Worm (Caenorhabditis elegans): Measurements from ENCODE around the gene F45E1.4.

Gene F45E1.4

DNA sequence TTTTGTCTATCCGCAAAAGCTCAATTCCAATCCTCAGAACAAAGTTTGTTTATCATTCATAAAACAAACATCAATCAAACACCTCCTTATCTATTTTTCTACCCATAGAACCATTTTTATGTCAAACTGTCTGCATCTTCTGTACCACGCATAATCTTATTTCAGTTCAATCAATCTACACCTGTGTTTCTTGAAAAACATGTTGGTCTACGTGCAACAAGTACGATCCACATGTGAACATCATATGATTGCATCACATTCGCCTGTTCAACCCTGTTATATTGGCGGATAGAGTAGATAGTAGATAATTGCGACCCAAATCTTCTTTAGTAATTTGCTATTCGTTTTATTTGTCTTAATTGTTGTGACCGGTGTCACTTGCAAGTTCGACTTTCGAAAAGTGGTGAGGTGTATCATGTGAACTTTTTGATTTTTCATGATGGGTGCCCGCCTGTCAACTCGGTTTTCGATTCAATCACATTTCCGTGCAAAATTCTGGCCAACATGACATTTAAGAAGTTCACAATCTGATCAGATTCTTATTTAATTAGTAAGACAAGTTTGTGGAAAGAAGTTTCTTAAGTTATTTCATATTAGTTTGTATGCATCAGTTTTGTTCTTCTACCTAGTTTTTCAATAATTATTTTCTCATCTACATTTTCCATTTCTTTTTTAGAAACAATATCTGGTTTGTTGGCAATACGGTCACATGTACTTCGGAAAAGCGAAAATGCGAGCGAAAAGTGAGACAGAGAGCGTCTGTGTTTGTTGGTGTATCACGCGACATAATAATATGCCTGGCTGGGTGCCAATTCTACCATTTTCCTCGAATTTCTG lies 33.3 kb upstream of the F45E1.4 start:
- TF ChIP-seq ztf-1 (GFP tag; conservative IDR thresholded peaks at IDR 0.05) (no peak), nhr-6 (tag; optimal IDR thresholded peaks at IDR 0.05) (peak; percentile 69), C34F6.9 (tag; optimal IDR thresholded peaks at IDR 0.05) (peak; percentile 13), sma-9 (GFP tag; optimal IDR thresholded peaks at IDR 0.05) (peak; percentile 83), sma-9 (tag; optimal IDR thresholded peaks at IDR 0.05) (no peak), peb-1 (tag; optimal IDR thresholded peaks at IDR 0.05) (no peak), fos-1 (tag; optimal IDR thresholded peaks at IDR 0.05) (no peak), mbf-1 (tag; optimal IDR thresholded peaks at IDR 0.05) (no peak), ztf-4 (tag; optimal IDR thresholded peaks at IDR 0.05) (no peak), lin-11 (tag; optimal IDR thresholded peaks at IDR 0.05) (no peak), nhr-25 (tag; optimal IDR thresholded peaks at IDR 0.05) (peak; percentile 91), snpc-4 (tag; optimal IDR thresholded peaks at IDR 0.05) (no peak), nhr-21 (tag; optimal IDR thresholded peaks at IDR 0.05) (peak; percentile 72), sma-3 (GFP tag; optimal IDR thresholded peaks at IDR 0.05) (peak; percentile 66), nhr-237 (tag; optimal IDR thresholded peaks at IDR 0.05) (no peak), blmp-1 (tag; optimal IDR thresholded peaks at IDR 0.05; ENCODE audit: insufficient read depth) (peak; percentile 52), skn-1 (tag; optimal IDR thresholded peaks at IDR 0.05) (no peak), ama-1 (optimal IDR thresholded peaks at IDR 0.05) (no peak), lsy-2 (tag; optimal IDR thresholded peaks at IDR 0.05) (peak in 1 of 2 experiments; percentile 8), nhr-129 (tag; optimal IDR thresholded peaks at IDR 0.05) (peak; percentile 99), crh-2 (tag; optimal IDR thresholded peaks at IDR 0.05) (peak; percentile 68), gmeb-1 (tag; optimal IDR thresholded peaks at IDR 0.05) (peak; percentile 49)

ce11 chrX:7953063-7953337 lies 32.8 kb upstream of the F45E1.4 start:
- TF ChIP-seq elt-3 (tag; optimal IDR thresholded peaks at IDR 0.05) (no peak), lsy-2 (tag; optimal IDR thresholded peaks at IDR 0.05) (peak in 1 of 2 experiments; percentile 30)

ce11 chrX:7953695-7954094 lies 32.1 kb upstream of the F45E1.4 start:
- no peak for TF ChIP-seq sma-3 (GFP tag; optimal IDR thresholded peaks at IDR 0.05)
- TF ChIP-seq lsy-2 (tag; optimal IDR thresholded peaks at IDR 0.05): no peak
- TF ChIP-seq nhr-129 (tag; optimal IDR thresholded peaks at IDR 0.05): no peak
- no peak for TF ChIP-seq lin-39 (tag; optimal IDR thresholded peaks at IDR 0.05)
- TF ChIP-seq ceh-16 (tag; optimal IDR thresholded peaks at IDR 0.05): no peak

DNA sequence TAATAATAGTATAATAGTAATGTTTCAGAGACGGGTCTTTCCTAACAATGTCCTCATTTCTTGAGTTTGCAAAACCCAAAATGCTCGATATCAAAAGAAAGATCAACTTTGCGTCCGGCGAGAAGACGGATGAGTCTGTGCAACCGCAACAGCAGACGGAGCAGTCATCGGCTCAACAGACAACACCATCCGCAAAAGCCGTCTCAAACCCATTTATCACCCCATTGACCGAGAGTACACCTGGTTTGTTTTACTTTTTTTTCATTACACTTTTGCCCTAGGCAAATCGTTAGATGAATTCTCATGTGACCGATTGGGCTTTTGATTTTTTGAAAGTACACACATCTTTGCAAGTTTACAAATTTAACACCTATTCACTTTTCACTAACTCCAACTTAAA lies 31.5 kb upstream of the F45E1.4 start, which contains the start of gene dct-1:
TSS of gene dct-1 (plus strand) at position 27 of the 400 bp plus-strand sequence.
- TF ChIP-seq F13H6.1 (tag; optimal IDR thresholded peaks at IDR 0.05): peak; percentile 22
- peak; percentile 9 for TF ChIP-seq sem-4 (tag; optimal IDR thresholded peaks at IDR 0.05)
- TF ChIP-seq aly-2 (tag; optimal IDR thresholded peaks at IDR 0.05): no peak
- peak; percentile 58 for TF ChIP-seq nhr-129 (tag; optimal IDR thresholded peaks at IDR 0.05)
- TF ChIP-seq lsy-2 (tag; optimal IDR thresholded peaks at IDR 0.05): peak in 1 of 2 experiments; percentile 31
- no peak for TF ChIP-seq alr-1 (tag; optimal IDR thresholded peaks at IDR 0.05)
- TF ChIP-seq ama-1 (optimal IDR thresholded peaks at IDR 0.05): peak; percentile 49
- TF ChIP-seq lin-11 (tag; optimal IDR thresholded peaks at IDR 0.05): no peak
- TF ChIP-seq mab-5 (tag; optimal IDR thresholded peaks at IDR 0.05): peak; percentile 23

- TF ChIP-seq skn-1 (tag; optimal IDR thresholded peaks at IDR 0.05): no peak
- TF ChIP-seq nhr-129 (tag; optimal IDR thresholded peaks at IDR 0.05): peak; percentile 31
- TF ChIP-seq mab-5 (tag; optimal IDR thresholded peaks at IDR 0.05): no peak
- no peak for TF ChIP-seq nhr-25 (tag; optimal IDR thresholded peaks at IDR 0.05)
- no peak for TF ChIP-seq F13H6.1 (tag; optimal IDR thresholded peaks at IDR 0.05)
Measured at ce11 chrX:7956449-7956848, 29.3 kb upstream of the F45E1.4 start.

DNA sequence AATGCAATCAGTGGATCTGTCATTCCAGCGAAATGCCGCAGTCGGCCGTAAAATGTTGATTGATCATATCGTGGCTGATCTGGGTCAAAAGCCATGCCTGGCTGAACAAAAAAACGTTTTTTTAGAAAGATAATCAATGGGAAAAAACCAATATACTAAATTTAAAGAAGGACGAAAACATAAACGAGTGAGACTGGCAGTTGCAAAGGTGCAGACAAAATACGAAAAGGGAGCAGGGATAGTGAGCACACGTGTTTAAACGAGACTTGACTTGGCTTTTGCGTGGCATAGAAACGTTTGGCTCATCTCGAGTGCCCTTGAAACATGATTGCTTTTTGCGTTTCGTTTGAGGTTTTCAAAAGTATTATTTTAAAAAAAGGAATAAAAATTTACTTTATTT lies 27.6 kb upstream of the F45E1.4 start, which contains the start of gene sfxn-2:
TSS of gene sfxn-2 (minus strand) at position 101 of the 400 bp plus-strand sequence.
- no peak for TF ChIP-seq sma-3 (GFP tag; optimal IDR thresholded peaks at IDR 0.05)
- no peak for TF ChIP-seq nhr-12 (tag; optimal IDR thresholded peaks at IDR 0.05)
- no peak for TF ChIP-seq lin-39 (tag; optimal IDR thresholded peaks at IDR 0.05)
- no peak for TF ChIP-seq gmeb-1 (tag; optimal IDR thresholded peaks at IDR 0.05)
- no peak for TF ChIP-seq dmd-4 (tag; optimal IDR thresholded peaks at IDR 0.05)
- no peak for TF ChIP-seq C34F6.9 (tag; optimal IDR thresholded peaks at IDR 0.05)
- TF ChIP-seq lsy-2 (tag; optimal IDR thresholded peaks at IDR 0.05): no peak
- TF ChIP-seq crh-2 (tag; optimal IDR thresholded peaks at IDR 0.05): no peak
- TF ChIP-seq nhr-77 (tag; optimal IDR thresholded peaks at IDR 0.05): no peak
- TF ChIP-seq nhr-6 (tag; optimal IDR thresholded peaks at IDR 0.05): no peak
- TF ChIP-seq ztf-11 (tag; optimal IDR thresholded peaks at IDR 0.05): no peak
